Worm (Caenorhabditis elegans) whole organism, L4 larva: ENCODE results near the gene wht-2.

Source experiments
- F10B5.3 ChIP-seq: sonication (generic microtip); optimal IDR thresholded peaks from 2 replicates; lab custom pipeline; 2016; ENCODE audit warnings: mild to moderate bottlenecking, missing genetic modification characterization, missing compliant biosample characterization
- F37D6.2 ChIP-seq: sonication (generic microtip); optimal IDR thresholded peaks from 2 replicates; lab custom pipeline; 2016; ENCODE audit warnings: mild to moderate bottlenecking, missing genetic modification characterization, missing compliant biosample characterization
- F44E2.7 ChIP-seq: fragments of 200-800 bp; sonication (Bioruptor generic); IDR thresholded peaks from 2 replicates; pipeline ENCODE4 v2.1.2; 2022; ENCODE audit warnings: missing genetic modification characterization, missing compliant biosample characterization
- Y105C5A.15 ChIP-seq: fragments of 200-800 bp; sonication (Bioruptor generic); IDR thresholded peaks from 2 replicates; pipeline ENCODE4 v1.3.6; 2022; ENCODE audit warnings: missing genetic modification characterization, missing compliant biosample characterization
- Y5F2A.4 ChIP-seq: fragments of 200-800 bp; sonication (Bioruptor generic); optimal IDR thresholded peaks from 2 replicates; lab custom pipeline; 2018; ENCODE audit warnings: mild to moderate bottlenecking, missing genetic modification characterization, missing compliant biosample characterization
- aha-1 ChIP-seq: fragments of 150-350 bp; peaks from one replicate; lab custom pipeline; 2014; ENCODE audit warnings: missing biosample characterization, missing genetic modification characterization
- aly-2 ChIP-seq: sonication (generic microtip); optimal IDR thresholded peaks from 2 replicates; lab custom pipeline; 2018; ENCODE audit warnings: missing biosample characterization, missing genetic modification characterization
- ama-1 ChIP-seq: fragments of 150-350 bp; optimal IDR thresholded peaks from 2 replicates; lab custom pipeline; 2014; ENCODE audit warnings: inconsistent platforms, mixed read lengths
- attf-4 ChIP-seq: sonication (generic microtip); optimal IDR thresholded peaks from 3 replicates; lab custom pipeline; 2017; ENCODE audit warnings: missing biosample characterization, missing genetic modification characterization
- daf-16 ChIP-seq, 3 experiments: sonication (generic microtip); optimal IDR thresholded peaks; 2 replicates each; lab custom pipeline; 2016 to 2017; ENCODE audit warnings: missing genetic modification characterization in 3 of 3, missing genetic modification reagents in 3 of 3, mild to moderate bottlenecking in 2 of 3, missing compliant biosample characterization in 2 of 3, missing biosample characterization in 1 of 3, moderate library complexity in 1 of 3
- daf-8 ChIP-seq: fragments of 200-800 bp; sonication (Bioruptor generic); IDR thresholded peaks from 2 replicates; pipeline ENCODE4 v1.3.6; 2022; ENCODE audit warnings: missing genetic modification characterization, missing compliant biosample characterization
- dmd-6 ChIP-seq: fragments of 200-800 bp; sonication (Bioruptor generic); IDR thresholded peaks from 2 replicates; pipeline ENCODE4 v1.3.6; 2022; ENCODE audit warnings: missing genetic modification reagents, missing genetic modification characterization, missing compliant biosample characterization
- dmd-9 ChIP-seq: fragments of 200-800 bp; sonication (Bioruptor generic); IDR thresholded peaks from 2 replicates; pipeline ENCODE4 v1.3.6; 2022; ENCODE audit warnings: missing genetic modification reagents, missing genetic modification characterization, missing compliant biosample characterization
- dpl-1 ChIP-seq: fragments of 150-350 bp; optimal IDR thresholded peaks from 2 replicates; lab custom pipeline; 2014; ENCODE audit warnings: missing biosample characterization, missing genetic modification reagents, missing genetic modification characterization
- dve-1 ChIP-seq: sonication (generic microtip); optimal IDR thresholded peaks from 2 replicates; lab custom pipeline; 2017; ENCODE audit warnings: antibody characterized with exemption, mild to moderate bottlenecking, missing genetic modification characterization, missing compliant biosample characterization; ENCODE audit not compliant: insufficient read depth
- egl-27 ChIP-seq: sonication (generic microtip); optimal IDR thresholded peaks from 3 replicates; lab custom pipeline; 2017; ENCODE audit warnings: missing biosample characterization, missing genetic modification reagents, missing genetic modification characterization
- egl-43 ChIP-seq: fragments of 200-800 bp; sonication (Bioruptor generic); IDR thresholded peaks from 2 replicates; pipeline ENCODE4 v1.3.6; 2022; ENCODE audit warnings: missing genetic modification reagents, missing genetic modification characterization, missing compliant biosample characterization
- fos-1 ChIP-seq: fragments of 150-350 bp; optimal IDR thresholded peaks from 2 replicates; lab custom pipeline; 2014; ENCODE audit warnings: missing biosample characterization, missing genetic modification characterization
- hif-1 ChIP-seq, 2 experiments: sonication (generic microtip); optimal IDR thresholded peaks; 2 replicates each; lab custom pipeline; 2016 to 2017; ENCODE audit warnings: missing compliant biosample characterization in 2 of 2, missing genetic modification characterization in 2 of 2, missing genetic modification reagents in 2 of 2, missing genotype in 2 of 2, mild to moderate bottlenecking in 1 of 2
- hlh-30 ChIP-seq: sonication (generic microtip); optimal IDR thresholded peaks from 2 replicates; lab custom pipeline; 2017; ENCODE audit warnings: antibody characterized with exemption, mild to moderate bottlenecking, missing genetic modification characterization, missing compliant biosample characterization; ENCODE audit not compliant: insufficient read depth
- jun-1 ChIP-seq: fragments of 150-350 bp; optimal IDR thresholded peaks from 2 replicates; lab custom pipeline; 2014; ENCODE audit warnings: missing biosample characterization, missing genetic modification reagents, missing genetic modification characterization
- lim-7 ChIP-seq: fragments of 200-800 bp; sonication (Bioruptor generic); IDR thresholded peaks from 2 replicates; pipeline ENCODE4 v1.3.6; 2022; ENCODE audit warnings: missing genetic modification characterization, missing compliant biosample characterization
- lin-1 ChIP-seq: fragments of 200-800 bp; sonication (Bioruptor generic); IDR thresholded peaks from 2 replicates; pipeline ENCODE4 v1.3.6; 2022; ENCODE audit warnings: missing genetic modification reagents, missing genetic modification characterization, missing compliant biosample characterization
- lin-13 ChIP-seq: fragments of 150-350 bp; optimal IDR thresholded peaks from 2 replicates; lab custom pipeline; 2014; ENCODE audit warnings: missing biosample characterization, missing genetic modification reagents, missing genetic modification characterization
- lsy-2 ChIP-seq, 2 experiments: fragments of 150-350 bp in 1 of 2; sonication (generic microtip) in 1 of 2; optimal IDR thresholded peaks; 2 replicates each; lab custom pipeline; 2014 to 2017; ENCODE audit warnings: missing biosample characterization in 2 of 2, missing genetic modification characterization in 2 of 2
- madf-5 ChIP-seq, 2 experiments: fragments of 200-800 bp; sonication (Bioruptor generic); IDR thresholded peaks; 2 replicates each; pipeline ENCODE4 v1.3.6; 2022; ENCODE audit warnings: missing compliant biosample characterization in 2 of 2, missing genetic modification characterization in 2 of 2
- mep-1 ChIP-seq: fragments of 150-350 bp; sonication (generic microtip); optimal IDR thresholded peaks from 3 replicates; lab custom pipeline; 2014; ENCODE audit warnings: missing biosample characterization, missing genetic modification characterization
- nhr-10 ChIP-seq: fragments of 150-350 bp; optimal IDR thresholded peaks from 2 replicates; lab custom pipeline; 2014; ENCODE audit warnings: missing biosample characterization, missing genetic modification characterization
- nhr-102 ChIP-seq: sonication (generic microtip); optimal IDR thresholded peaks from 2 replicates; lab custom pipeline; 2016; ENCODE audit warnings: mild to moderate bottlenecking, missing genetic modification characterization, moderate library complexity, missing compliant biosample characterization
- nhr-11 ChIP-seq: fragments of 150-350 bp; optimal IDR thresholded peaks from 2 replicates; lab custom pipeline; 2014; ENCODE audit warnings: missing biosample characterization, missing genetic modification characterization
- nhr-25 ChIP-seq: sonication (generic microtip); optimal IDR thresholded peaks from 2 replicates; lab custom pipeline; 2017; ENCODE audit warnings: missing genetic modification characterization, mild to moderate bottlenecking, missing compliant biosample characterization, antibody characterized with exemption, moderate library complexity, borderline replicate concordance; ENCODE audit not compliant: insufficient read depth
- nhr-28 ChIP-seq: fragments of 150-350 bp; optimal IDR thresholded peaks from 2 replicates; lab custom pipeline; 2014; ENCODE audit warnings: missing biosample characterization, missing genetic modification characterization
- nhr-48 ChIP-seq: sonication (generic microtip); optimal IDR thresholded peaks from 2 replicates; lab custom pipeline; 2016; ENCODE audit warnings: mild to moderate bottlenecking, missing genetic modification characterization, missing compliant biosample characterization
- pqm-1 ChIP-seq: sonication (generic microtip); optimal IDR thresholded peaks from 2 replicates; lab custom pipeline; 2017; ENCODE audit warnings: missing biosample characterization, missing genetic modification characterization
- rbr-2 ChIP-seq: sonication (generic microtip); optimal IDR thresholded peaks from 2 replicates; lab custom pipeline; 2016; ENCODE audit warnings: missing genotype, missing genetic modification characterization, missing compliant biosample characterization
- set-16 ChIP-seq: fragments of 200-800 bp; sonication (Bioruptor generic); IDR thresholded peaks from 2 replicates; pipeline ENCODE4 v1.3.6; 2022; ENCODE audit warnings: missing genetic modification reagents, missing genetic modification characterization, missing compliant biosample characterization
- skn-1 ChIP-seq: fragments of 150-350 bp; optimal IDR thresholded peaks from 2 replicates; lab custom pipeline; 2014; ENCODE audit warnings: missing biosample characterization, missing genetic modification characterization
- spr-3 ChIP-seq: fragments of 200-800 bp; sonication (Bioruptor generic); optimal IDR thresholded peaks from 2 replicates; lab custom pipeline; 2018; ENCODE audit warnings: mild to moderate bottlenecking, missing genetic modification characterization, missing compliant biosample characterization
- unc-130 ChIP-seq: sonication (generic microtip); optimal IDR thresholded peaks from 2 replicates; lab custom pipeline; 2016; ENCODE audit warnings: missing genetic modification reagents, missing genetic modification characterization, missing compliant biosample characterization
- unc-62 ChIP-seq, 3 experiments: fragments of 150-350 bp in 1 of 3; sonication (generic microtip); optimal IDR thresholded peaks in 2 of 3; peaks in 1 of 3; 1 replicate in 1 of 3; 2 replicates in 2 of 3; lab custom pipeline; 2014 to 2017; ENCODE audit warnings: missing biosample characterization in 3 of 3, missing genetic modification characterization in 3 of 3, missing genetic modification reagents in 3 of 3, missing genotype in 1 of 3
- zag-1 ChIP-seq: fragments of 150-350 bp; optimal IDR thresholded peaks from 2 replicates; lab custom pipeline; 2014; ENCODE audit warnings: missing biosample characterization, missing genetic modification characterization
- ztf-11 ChIP-seq: fragments of 150-350 bp; optimal IDR thresholded peaks from 2 replicates; lab custom pipeline; 2014; ENCODE audit warnings: missing biosample characterization, missing genetic modification characterization

The wht-2 gene

DNA sequence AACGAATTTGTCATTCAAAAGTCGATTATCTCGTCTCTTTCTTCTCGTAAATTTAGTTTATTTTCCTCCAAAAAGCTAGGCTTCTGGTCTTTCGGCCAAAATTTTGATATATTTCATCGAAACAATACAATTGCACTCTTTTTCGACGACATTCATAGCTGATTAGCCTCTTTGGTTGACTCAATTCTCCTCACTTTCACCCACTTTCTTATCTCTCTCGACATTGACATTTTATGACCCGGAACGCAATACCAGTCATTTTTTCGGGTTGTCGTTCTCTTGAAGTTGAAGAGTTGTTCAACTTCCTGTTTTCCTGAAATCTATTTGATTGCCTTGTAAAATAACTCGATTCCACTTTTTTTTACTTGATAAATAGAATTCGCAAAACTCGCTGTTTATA lies 35.7 kb upstream of the wht-2 start (continued):
- TF ChIP-seq nhr-11 = no peak
- no peak for TF ChIP-seq ztf-11 (tag; lab: Kevin White, UChicago)
- peak; percentile 50; the same call in 1 of the 2 replicates for TF ChIP-seq dmd-6 (GFP tag; lab: Robert Waterston, UW)
- peak; percentile 31 for TF ChIP-seq nhr-28 (tag; lab: Kevin White, UChicago)

ce11 chrIV:11435761-11436160 lies 34.5 kb upstream of the wht-2 start:
- TF ChIP-seq set-16 (GFP tag; lab: Robert Waterston, UW) (no peak), attf-4 (tag; lab: Kevin White, UChicago) (no peak), aly-2 (tag; lab: Kevin White, UChicago) (no peak), nhr-11 (no peak), unc-62 (GFP tag; optimal IDR thresholded peaks at IDR 0.05 in 1 of 2; lab: Kevin White, UChicago) (no peak), unc-62 (tag; optimal IDR thresholded peaks at IDR 0.05; lab: Kevin White, UChicago) (no peak), F44E2.7 (no peak), madf-5 (GFP tag; IDR thresholded peaks at IDR 0.05; lab: Robert Waterston, UW) (no peak), nhr-48 (tag; lab: Kevin White, UChicago) (no peak), dve-1 (tag; lab: Kevin White, UChicago) (no peak), spr-3 (GFP tag; lab: Kevin White, UChicago) (no peak), lim-7 (no peak)

DNA sequence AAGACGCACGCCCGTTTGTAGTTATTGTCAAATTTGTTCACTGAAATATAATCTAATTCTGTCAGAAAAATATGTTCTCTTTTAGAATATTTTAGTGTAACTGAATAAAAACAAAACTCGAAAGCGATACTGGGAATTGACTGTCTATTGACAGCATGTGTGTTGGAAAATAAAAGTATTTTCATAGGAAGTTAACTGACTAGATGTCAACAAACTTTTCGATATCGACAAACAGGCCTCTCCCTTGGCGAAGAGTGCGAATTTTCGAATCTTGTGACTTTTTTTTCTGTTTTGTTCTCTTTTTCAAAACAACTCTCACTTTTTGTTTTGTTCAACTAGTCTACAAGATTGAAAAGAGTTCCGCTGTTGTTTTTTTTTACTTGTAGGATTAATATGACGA lies 32.0 kb upstream of the wht-2 start:
- TF ChIP-seq unc-130 (no peak), hlh-30 (tag; lab: Kevin White, UChicago) (no peak), egl-43 (GFP tag; lab: Robert Waterston, UW) (no peak), dmd-6 (GFP tag; lab: Robert Waterston, UW) (peak; percentile 44; the same call in 1 of the 2 replicates), aha-1 (tag; lab: Kevin White, UChicago) (peak; percentile 79), rbr-2 (tag; lab: Kevin White, UChicago) (peak; percentile 1), pqm-1 (no peak), skn-1 (tag; lab: Kevin White, UChicago) (no peak), daf-8 (no peak), lin-1 (no peak), egl-27 (no peak), jun-1 (no peak), aly-2 (tag; lab: Kevin White, UChicago) (no peak), daf-16 (GFP tag; optimal IDR thresholded peaks at IDR 0.05; lab: Kevin White, UChicago) (no peak), daf-16 (tag; optimal IDR thresholded peaks at IDR 0.05; lab: Kevin White, UChicago) (peak; percentile 92), nhr-11 (no peak), F10B5.3 (tag; lab: Kevin White, UChicago) (no peak), Y5F2A.4 (no peak), ama-1 (peak; percentile 22), nhr-102 (tag; lab: Kevin White, UChicago) (no peak)

ce11 chrIV:11452928-11453327 lies 17.3 kb upstream of the wht-2 start:
- no peak for TF ChIP-seq nhr-10 (tag; lab: Kevin White, UChicago)

DNA sequence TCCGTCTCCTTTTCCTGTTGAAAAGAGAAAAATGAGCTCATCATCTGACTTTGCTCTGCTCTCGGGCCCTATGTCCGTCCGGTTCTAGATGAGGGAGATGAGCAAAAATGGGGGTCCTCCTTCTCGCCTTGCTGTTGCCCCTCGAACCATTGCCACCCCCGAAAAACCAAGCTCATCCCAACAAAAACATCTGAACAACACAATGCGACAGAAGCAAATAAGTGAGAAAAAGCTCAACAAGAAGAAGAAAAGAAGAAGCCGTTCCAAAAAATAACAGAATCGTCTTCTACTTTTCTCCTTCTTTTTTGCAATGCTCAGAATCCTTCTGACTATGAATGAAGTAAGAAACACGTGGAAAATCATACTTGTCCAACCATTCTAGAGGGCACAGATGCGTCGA lies 14.4 kb upstream of the wht-2 start:
- TF ChIP-seq aha-1 (tag; lab: Kevin White, UChicago) (peak; percentile 95), lsy-2 (tag; optimal IDR thresholded peaks at IDR 0.05; lab: Kevin White, UChicago) (no peak)
- TF ChIP-seq, all 104 proteins: peak for 1

- TF ChIP-seq lin-13 (GFP tag; lab: Kevin White, UChicago) (no peak), F10B5.3 (tag; lab: Kevin White, UChicago) (no peak), zag-1 (no peak), Y105C5A.15 (no peak), unc-62 (GFP tag; optimal IDR thresholded peaks at IDR 0.05 in 1 of 2; lab: Kevin White, UChicago) (peak in 1 of 2 experiments; percentile 91), unc-62 (tag; optimal IDR thresholded peaks at IDR 0.05; lab: Kevin White, UChicago) (no peak), nhr-25 (tag; lab: Kevin White, UChicago) (no peak), mep-1 (tag; lab: Kevin White, UChicago) (no peak), dpl-1 (GFP tag; lab: Kevin White, UChicago) (no peak), lin-1 (no peak), fos-1 (tag; lab: Kevin White, UChicago) (no peak), F37D6.2 (tag; lab: Kevin White, UChicago) (no peak), dmd-9 (GFP tag; lab: Robert Waterston, UW) (no peak), nhr-11 (peak; percentile 5), lsy-2 (tag; optimal IDR thresholded peaks at IDR 0.05; lab: Kevin White, UChicago) (no peak), hif-1 (tag; optimal IDR thresholded peaks at IDR 0.05; lab: Kevin White, UChicago) (no peak)
Measured at ce11 chrIV:11458700-11459263, 11.5 kb upstream of the wht-2 start.
